Fruit fly (Drosophila melanogaster) whole organism, embryonic: Measurements from ENCODE around the gene Pex2.
A peak's percentile ranks its signal among the peaks of the same experiment; 100 is the strongest.

Experiments used
- Adf1 ChIP-seq: fragments of 200-800 bp; sonication (Bioruptor generic); IDR thresholded peaks from 2 replicates; pipeline ENCODE4 v1.3.6; 2022; ENCODE audit warnings: missing biosample characterization, missing genetic modification characterization
- Aef1 ChIP-seq: fragments of 200-800 bp; sonication (Bioruptor generic); IDR thresholded peaks from 3 replicates; pipeline ENCODE4 v1.3.6; 2022; ENCODE audit warnings: missing biosample characterization, missing genetic modification characterization
- B-H2 ChIP-seq: fragments of 200-800 bp; sonication (Bioruptor generic); optimal IDR thresholded peaks from 2 replicates; lab custom pipeline; 2018; ENCODE audit warnings: missing biosample characterization, mild to moderate bottlenecking, missing genetic modification characterization
- C15 ChIP-seq: fragments of 200-800 bp; sonication (Bioruptor generic); IDR thresholded peaks from 3 replicates; pipeline ENCODE4 v1.3.6; 2022; ENCODE audit warnings: missing biosample characterization, missing genetic modification characterization
- CG1024 ChIP-seq: fragments of 200-800 bp; sonication (Bioruptor generic); IDR thresholded peaks from 2 replicates; pipeline ENCODE4 v1.3.6; 2022; ENCODE audit warnings: missing biosample characterization, missing genetic modification characterization
- CG10274 ChIP-seq: fragments of 200-800 bp; sonication (Bioruptor generic); optimal IDR thresholded peaks from 3 replicates; lab custom pipeline; 2017; ENCODE audit warnings: missing biosample characterization, mild to moderate bottlenecking, missing genetic modification characterization
- CG12155 ChIP-seq: fragments of 200-800 bp; sonication (Bioruptor generic); optimal IDR thresholded peaks from 3 replicates; lab custom pipeline; 2016; ENCODE audit warnings: missing biosample characterization, missing genetic modification characterization
- CG13624 ChIP-seq: fragments of 200-800 bp; sonication (Bioruptor generic); optimal IDR thresholded peaks from 2 replicates; lab custom pipeline; 2016; ENCODE audit warnings: missing biosample characterization, missing genetic modification characterization
- CG16779 ChIP-seq: fragments of 200-800 bp; sonication (Bioruptor generic); IDR thresholded peaks from 2 replicates; pipeline ENCODE4 v1.3.6; 2022; ENCODE audit warnings: missing biosample characterization, missing genetic modification characterization
- CG17568 ChIP-seq: fragments of 200-800 bp; sonication (Bioruptor generic); optimal IDR thresholded peaks from 2 replicates; lab custom pipeline; 2018; ENCODE audit warnings: missing biosample characterization, mild to moderate bottlenecking, missing genetic modification characterization, moderate library complexity
- CG18619 ChIP-seq: fragments of 200-800 bp; sonication (Bioruptor generic); optimal IDR thresholded peaks from 3 replicates; lab custom pipeline; 2017; ENCODE audit warnings: missing biosample characterization, mild to moderate bottlenecking, missing genetic modification characterization
- CG31365 ChIP-seq: fragments of 200-800 bp; sonication (Bioruptor generic); optimal IDR thresholded peaks from 2 replicates; lab custom pipeline; 2018; ENCODE audit warnings: missing biosample characterization, mild to moderate bottlenecking, missing genetic modification characterization
- CG6854 ChIP-seq: fragments of 200-800 bp; sonication (Bioruptor generic); optimal IDR thresholded peaks from 3 replicates; lab custom pipeline; 2017; ENCODE audit warnings: missing biosample characterization, mild to moderate bottlenecking, missing genetic modification characterization
- CG7271 ChIP-seq: fragments of 200-800 bp; sonication (Bioruptor generic); optimal IDR thresholded peaks from 2 replicates; lab custom pipeline; 2018; ENCODE audit warnings: missing biosample characterization, mild to moderate bottlenecking, missing genetic modification characterization, moderate library complexity
- CG7987 ChIP-seq: fragments of 200-800 bp; sonication (Bioruptor generic); optimal IDR thresholded peaks from 2 replicates; lab custom pipeline; 2018; ENCODE audit warnings: missing biosample characterization, mild to moderate bottlenecking, missing genetic modification characterization, moderate library complexity
- CG9437 ChIP-seq: fragments of 200-800 bp; sonication (Bioruptor generic); optimal IDR thresholded peaks from 2 replicates; lab custom pipeline; 2018; ENCODE audit warnings: missing biosample characterization, mild to moderate bottlenecking, missing genetic modification characterization
- CTCF ChIP-seq: fragments of 200-800 bp; sonication (Bioruptor generic); optimal IDR thresholded peaks from 2 replicates; lab custom pipeline; 2017; ENCODE audit warnings: missing biosample characterization, mild to moderate bottlenecking, missing genetic modification characterization, moderate library complexity
- Dek ChIP-seq: fragments of 200-800 bp; sonication (Bioruptor generic); optimal IDR thresholded peaks from 3 replicates; lab custom pipeline; 2019; ENCODE audit warnings: missing biosample characterization, mild to moderate bottlenecking, missing genetic modification characterization, moderate library complexity
- Dip2 ChIP-seq: fragments of 200-800 bp; sonication (Bioruptor generic); IDR thresholded peaks from 2 replicates; pipeline ENCODE4 v1.3.6; 2022; ENCODE audit warnings: missing biosample characterization, missing genetic modification characterization
- Drgx ChIP-seq: fragments of 200-800 bp; sonication (Bioruptor generic); IDR thresholded peaks from 2 replicates; pipeline ENCODE4 v1.3.6; 2022; ENCODE audit warnings: missing biosample characterization, missing genetic modification characterization
- Ets65A ChIP-seq: fragments of 200-800 bp; sonication (Bioruptor generic); peaks from one replicate; lab custom pipeline; 2016; ENCODE audit warnings: missing biosample characterization, missing genetic modification characterization
- Fer1 ChIP-seq: fragments of 200-800 bp; sonication (Bioruptor generic); optimal IDR thresholded peaks from 2 replicates; lab custom pipeline; 2017; ENCODE audit warnings: missing biosample characterization, mild to moderate bottlenecking, missing genetic modification characterization
- Gug ChIP-seq: fragments of 200-800 bp; sonication (Bioruptor generic); IDR thresholded peaks from 4 replicates; pipeline ENCODE4 v1.3.6; 2022; ENCODE audit warnings: missing biosample characterization, missing genetic modification characterization
- Hand ChIP-seq: fragments of 200-800 bp; sonication (Bioruptor generic); optimal IDR thresholded peaks from 2 replicates; lab custom pipeline; 2017; ENCODE audit warnings: mild to moderate bottlenecking, missing biosample characterization, missing genetic modification reagents, missing genetic modification characterization
- Meics ChIP-seq: fragments of 200-800 bp; sonication (Bioruptor generic); optimal IDR thresholded peaks from 2 replicates; lab custom pipeline; 2017; ENCODE audit warnings: missing biosample characterization, mild to moderate bottlenecking, missing genetic modification characterization
- NC2β ChIP-seq: fragments of 200-800 bp; sonication (Bioruptor generic); optimal IDR thresholded peaks from 2 replicates; lab custom pipeline; 2016; ENCODE audit warnings: missing biosample characterization, missing genetic modification characterization
- Neu2 ChIP-seq: fragments of 200-800 bp; sonication (Bioruptor generic); optimal IDR thresholded peaks from 3 replicates; lab custom pipeline; 2016; ENCODE audit warnings: missing biosample characterization, missing genetic modification characterization, borderline replicate concordance
- Oli ChIP-seq: fragments of 200-800 bp; sonication (Bioruptor generic); optimal IDR thresholded peaks from 2 replicates; lab custom pipeline; 2018; ENCODE audit warnings: missing biosample characterization, mild to moderate bottlenecking, missing genetic modification characterization, moderate library complexity
- Pdp1 ChIP-seq, 2 experiments: fragments of 200-800 bp; sonication (Bioruptor generic); optimal IDR thresholded peaks; 3 replicates each; lab custom pipeline; 2016; ENCODE audit warnings: missing biosample characterization in 2 of 2, missing genetic modification characterization in 2 of 2, mild to moderate bottlenecking in 1 of 2, moderate library complexity in 1 of 2
- Sox100B ChIP-seq: fragments of 200-800 bp; sonication (Bioruptor generic); optimal IDR thresholded peaks from 3 replicates; lab custom pipeline; 2018; ENCODE audit warnings: missing biosample characterization, mild to moderate bottlenecking, missing genetic modification characterization
- Stat92E ChIP-seq, 3 experiments: fragments of >200 bp in 2 of 3; fragments of 200-800 bp in 1 of 3; sonication (Bioruptor generic) in 1 of 3; optimal IDR thresholded peaks; 2 replicates each; lab custom pipeline; 2017 to 2019; ENCODE audit warnings: missing biosample characterization in 3 of 3, missing genetic modification characterization in 3 of 3, mild to moderate bottlenecking in 1 of 3, moderate library complexity in 1 of 3
- Xbp1 ChIP-seq: fragments of 200-800 bp; sonication (Bioruptor generic); optimal IDR thresholded peaks from 3 replicates; lab custom pipeline; 2016; ENCODE audit warnings: missing biosample characterization, mild to moderate bottlenecking, missing genetic modification characterization
- Xrp1 ChIP-seq: fragments of 200-800 bp; sonication (Bioruptor generic); IDR thresholded peaks from 2 replicates; pipeline ENCODE4 v1.3.6; 2022; ENCODE audit warnings: missing biosample characterization, missing genetic modification characterization
- ara ChIP-seq: fragments of 200-800 bp; sonication (Bioruptor generic); IDR thresholded peaks from 2 replicates; pipeline ENCODE4 v1.3.6; 2022; ENCODE audit warnings: missing biosample characterization, missing genetic modification characterization
- az2 ChIP-seq: fragments of 200-800 bp; sonication (Bioruptor generic); optimal IDR thresholded peaks from 3 replicates; lab custom pipeline; 2016; ENCODE audit warnings: missing biosample characterization, missing genetic modification characterization
- bsh ChIP-seq, 2 experiments: fragments of 200-800 bp; sonication (Bioruptor generic); optimal IDR thresholded peaks; 2 replicates each; lab custom pipeline; 2017 to 2018; ENCODE audit warnings: mild to moderate bottlenecking in 2 of 2, missing biosample characterization in 2 of 2, missing genetic modification characterization in 2 of 2, moderate library complexity in 1 of 2
- crc ChIP-seq: fragments of 200-800 bp; sonication (Bioruptor generic); optimal IDR thresholded peaks from 2 replicates; lab custom pipeline; 2016; ENCODE audit warnings: missing biosample characterization, missing genetic modification characterization
- crp ChIP-seq, 2 experiments: fragments of 200-800 bp; sonication (Bioruptor generic); optimal IDR thresholded peaks; 2 replicates in 1 of 2; 3 replicates in 1 of 2; lab custom pipeline; 2017; ENCODE audit warnings: missing biosample characterization in 2 of 2, missing genetic modification characterization in 2 of 2, mild to moderate bottlenecking in 1 of 2, moderate library complexity in 1 of 2
- dmrt99B ChIP-seq: fragments of 200-800 bp; sonication (Bioruptor generic); optimal IDR thresholded peaks from 2 replicates; lab custom pipeline; 2018; ENCODE audit warnings: missing biosample characterization, mild to moderate bottlenecking, missing genetic modification characterization, moderate library complexity
- fd96Cb ChIP-seq: fragments of 200-800 bp; sonication (Bioruptor generic); optimal IDR thresholded peaks from 2 replicates; lab custom pipeline; 2018; ENCODE audit warnings: missing biosample characterization, mild to moderate bottlenecking, missing genetic modification characterization, moderate library complexity
- gcm2 ChIP-seq: fragments of 200-800 bp; sonication (Bioruptor generic); optimal IDR thresholded peaks from 2 replicates; lab custom pipeline; 2016; ENCODE audit warnings: missing biosample characterization, missing genetic modification characterization
- hkb ChIP-seq, 2 experiments: fragments of 200-800 bp in 1 of 2; fragments of >200 bp in 1 of 2; sonication (Bioruptor generic) in 1 of 2; IDR thresholded peaks in 1 of 2; optimal IDR thresholded peaks in 1 of 2; 2 replicates each; pipeline versions ENCODE4 v1.3.6 to Lab custom; 2017 to 2022; ENCODE audit warnings: missing biosample characterization in 1 of 2, missing genetic modification characterization in 1 of 2
- nerfin-2 ChIP-seq: fragments of 200-800 bp; sonication (Bioruptor generic); IDR thresholded peaks from 2 replicates; pipeline ENCODE4 v1.3.6; 2022; ENCODE audit warnings: missing biosample characterization, missing genetic modification characterization; ENCODE audit not compliant: partially characterized antibody
- salm ChIP-seq: fragments of 200-800 bp; sonication (Bioruptor generic); optimal IDR thresholded peaks from 2 replicates; lab custom pipeline; 2018; ENCODE audit warnings: missing biosample characterization, mild to moderate bottlenecking, missing genetic modification characterization
- sc ChIP-seq, 3 experiments: fragments of >200 bp in 2 of 3; fragments of 200-800 bp in 1 of 3; sonication (Bioruptor generic) in 1 of 3; optimal IDR thresholded peaks; 2 replicates in 2 of 3; 3 replicates in 1 of 3; lab custom pipeline; 2017; ENCODE audit warnings: mild to moderate bottlenecking in 1 of 3, missing biosample characterization in 1 of 3, missing genetic modification characterization in 1 of 3, missing genetic modification reagents in 1 of 3
- so ChIP-seq: fragments of 200-800 bp; sonication (Bioruptor generic); IDR thresholded peaks from 3 replicates; pipeline ENCODE4 v1.3.6; 2022; ENCODE audit warnings: missing biosample characterization, missing genetic modification characterization
- tna ChIP-seq: fragments of 200-800 bp; sonication (Bioruptor generic); IDR thresholded peaks from 2 replicates; pipeline ENCODE4 v1.3.6; 2022; ENCODE audit warnings: missing biosample characterization, missing genetic modification characterization; ENCODE audit not compliant: partially characterized antibody
- toy ChIP-seq: fragments of 200-800 bp; sonication (Bioruptor generic); IDR thresholded peaks from 2 replicates; pipeline ENCODE4 v1.3.6; 2022; ENCODE audit warnings: missing biosample characterization, missing genetic modification characterization
- twi ChIP-seq: fragments of 200-800 bp; optimal IDR thresholded peaks from 2 replicates; lab custom pipeline; 2019; ENCODE audit warnings: missing biosample characterization, mild to moderate bottlenecking, missing genetic modification characterization, moderate library complexity

Gene Pex2

dm6 chr3L:8308891-8309352 lies 29.9 kb upstream of the Pex2 start, which contains the start of gene BI-1 (continued):
- peak; percentile 57 for TF ChIP-seq az2
- TF ChIP-seq Neu2 (GFP tag; lab: Kevin White, UChicago) = no peak
- no peak for TF ChIP-seq dmrt99B (tag; lab: Kevin White, UChicago)
- TF ChIP-seq Stat92E (GFP tag; optimal IDR thresholded peaks at IDR 0.05; lab: Kevin White, UChicago) = peak in 1 of 3 experiments; percentile 43
- no peak for TF ChIP-seq C15 (GFP tag; lab: Robert Waterston, UW)
- peak; percentile 76 for TF ChIP-seq Meics (GFP tag; lab: Kevin White, UChicago)
- TF ChIP-seq NC2β (GFP tag; lab: Kevin White, UChicago) = no peak
- TF ChIP-seq Xrp1 (GFP tag; lab: Robert Waterston, UW) = peak; percentile 47
- peak; percentile 61 for TF ChIP-seq twi (tag; lab: Kevin White, UChicago)
- peak; percentile 58 for TF ChIP-seq CG12155 (GFP tag; lab: Kevin White, UChicago)
- peak; percentile 22 for TF ChIP-seq CG10274 (GFP tag; lab: Kevin White, UChicago)
- peak; percentile 2 to 83 for TF ChIP-seq crp (GFP tag; optimal IDR thresholded peaks at IDR 0.05; lab: Kevin White, UChicago)
- no peak for TF ChIP-seq Dip2
- peak; percentile 74 for TF ChIP-seq B-H2 (GFP tag; lab: Kevin White, UChicago)
- no peak for TF ChIP-seq crc
- TF ChIP-seq nerfin-2 (GFP tag; lab: Robert Waterston, UW) = no peak
- no peak for TF ChIP-seq CG16779 (GFP tag; lab: Robert Waterston, UW)
- peak; percentile 69 for TF ChIP-seq Dek (tag; lab: Kevin White, UChicago)
- TF ChIP-seq tna (GFP tag; lab: Robert Waterston, UW) = no peak
- no peak for TF ChIP-seq Drgx (GFP tag; lab: Robert Waterston, UW)
- TF ChIP-seq ara (GFP tag; lab: Robert Waterston, UW) = no peak
- peak; percentile 7 for TF ChIP-seq CG7987 (GFP tag; lab: Kevin White, UChicago)
- TF ChIP-seq CG31365 (tag; lab: Kevin White, UChicago) = no peak
- peak; percentile 56 for TF ChIP-seq Oli
- no peak for TF ChIP-seq Hand (GFP tag; lab: Kevin White, UChicago)
- TF ChIP-seq CTCF = peak; percentile 22
- 0 out of 2 replicates have a peak, but pooled peaks have one; percentile 18 for TF ChIP-seq Adf1 (GFP tag; lab: Robert Waterston, UW)
- no peak for TF ChIP-seq Gug (GFP tag; lab: Robert Waterston, UW)
- TF ChIP-seq CG6854 (GFP tag; lab: Kevin White, UChicago) = no peak
- peak; percentile 94 for TF ChIP-seq Ets65A (GFP tag; lab: Kevin White, UChicago)
- TF ChIP-seq Xbp1 = peak; percentile 89
- TF ChIP-seq CG18619 (GFP tag; lab: Kevin White, UChicago) = peak; percentile 24
- TF ChIP-seq CG7271 (tag; lab: Kevin White, UChicago) = no peak
- TF ChIP-seq CG1024 (GFP tag; lab: Robert Waterston, UW) = no peak
- TF ChIP-seq bsh (GFP tag; optimal IDR thresholded peaks at IDR 0.05; lab: Kevin White, UChicago) = peak in 1 of 2 experiments; percentile 50
- TF ChIP-seq fd96Cb (tag; lab: Kevin White, UChicago) = peak; percentile 24
- TF ChIP-seq Pdp1 (GFP tag; optimal IDR thresholded peaks at IDR 0.05; lab: Kevin White, UChicago) = peak; percentile 38 to 60
- TF ChIP-seq gcm2 (GFP tag; lab: Kevin White, UChicago) = no peak
- TF ChIP-seq sc (optimal IDR thresholded peaks at IDR 0.05; lab: Kevin White, UChicago) = no peak
- TF ChIP-seq sc (GFP tag; optimal IDR thresholded peaks at IDR 0.05; lab: Kevin White, UChicago) = peak; percentile 42
- peak; percentile 79 for TF ChIP-seq Sox100B (GFP tag; lab: Kevin White, UChicago)
- no peak for TF ChIP-seq Aef1
- peak; percentile 44 for TF ChIP-seq CG13624 (GFP tag; lab: Kevin White, UChicago)
- peak; percentile 82 for TF ChIP-seq hkb (optimal IDR thresholded peaks at IDR 0.05; lab: Kevin White, UChicago)
- TF ChIP-seq hkb (GFP tag; IDR thresholded peaks at IDR 0.05; lab: Robert Waterston, UW) = no peak
- peak; percentile 78 for TF ChIP-seq Fer1 (GFP tag; lab: Kevin White, UChicago)
- TF ChIP-seq toy (GFP tag; lab: Robert Waterston, UW) = no peak
- TF ChIP-seq CG9437 (GFP tag; lab: Kevin White, UChicago) = peak; percentile 65
- TF ChIP-seq CG17568 (GFP tag; lab: Kevin White, UChicago) = peak; percentile 4
- TF ChIP-seq salm (tag; lab: Kevin White, UChicago) = peak; percentile 0
- no peak for TF ChIP-seq so (GFP tag; lab: Robert Waterston, UW)
